Worm (Caenorhabditis elegans) whole organism, L3 larva: Measurements from ENCODE around the gene prx-14.
A peak's percentile ranks its signal among the peaks of the same experiment; 100 is the strongest.

Experiments
- R02D3.7 ChIP-seq: fragments of 150-350 bp; optimal IDR thresholded peaks from 2 replicates; lab custom pipeline; 2014; ENCODE audit warnings: missing biosample characterization, missing genetic modification characterization
- ZK546.5 ChIP-seq: sonication (generic microtip); optimal IDR thresholded peaks from 2 replicates; lab custom pipeline; 2017; ENCODE audit warnings: missing biosample characterization, missing genetic modification characterization
- aly-2 ChIP-seq: fragments of 150-350 bp; optimal IDR thresholded peaks from 2 replicates; lab custom pipeline; 2014; ENCODE audit warnings: missing biosample characterization, missing genetic modification characterization
- ama-1 ChIP-seq: fragments of 150-350 bp; optimal IDR thresholded peaks from 2 replicates; lab custom pipeline; 2018
- ceh-16 ChIP-seq: sonication (generic microtip); optimal IDR thresholded peaks from 2 replicates; lab custom pipeline; 2017; ENCODE audit warnings: missing biosample characterization, missing genetic modification characterization
- ceh-28 ChIP-seq: fragments of 150-350 bp; optimal IDR thresholded peaks from 2 replicates; lab custom pipeline; 2014; ENCODE audit warnings: missing biosample characterization, missing genetic modification reagents, missing genetic modification characterization
- ceh-82 ChIP-seq: fragments of 150-350 bp; optimal IDR thresholded peaks from 2 replicates; lab custom pipeline; 2014; ENCODE audit warnings: missing biosample characterization, missing genetic modification characterization
- ceh-9 ChIP-seq: sonication (generic microtip); optimal IDR thresholded peaks from 2 replicates; lab custom pipeline; 2018; ENCODE audit warnings: missing biosample characterization, missing genetic modification characterization
- daf-12 ChIP-seq: fragments of 150-350 bp; optimal IDR thresholded peaks from 2 replicates; lab custom pipeline; 2014; ENCODE audit warnings: missing biosample characterization, missing genetic modification reagents, missing genetic modification characterization
- egl-27 ChIP-seq: sonication (generic microtip); optimal IDR thresholded peaks from 4 replicates; lab custom pipeline; 2017; ENCODE audit warnings: missing biosample characterization, missing genetic modification reagents, missing genetic modification characterization
- egl-5 ChIP-seq: fragments of 150-350 bp; optimal IDR thresholded peaks from 2 replicates; lab custom pipeline; 2017; ENCODE audit warnings: missing biosample characterization, missing genetic modification reagents, missing genetic modification characterization, inconsistent platforms
- elt-1 ChIP-seq: fragments of 150-350 bp; optimal IDR thresholded peaks from 2 replicates; lab custom pipeline; 2014; ENCODE audit warnings: missing biosample characterization, missing genetic modification characterization
- elt-2 ChIP-seq: sonication (generic microtip); optimal IDR thresholded peaks from 2 replicates; lab custom pipeline; 2016; ENCODE audit warnings: missing genetic modification reagents, mild to moderate bottlenecking, missing genetic modification characterization, missing compliant biosample characterization
- elt-3 ChIP-seq, 3 experiments: fragments of 150-350 bp in 1 of 3; sonication (generic microtip) in 2 of 3; optimal IDR thresholded peaks; 2 replicates in 2 of 3; 4 replicates in 1 of 3; lab custom pipeline; 2014 to 2017; ENCODE audit warnings: missing biosample characterization in 3 of 3, missing genetic modification characterization in 3 of 3
- eor-1 ChIP-seq, 2 experiments: fragments of 150-350 bp; optimal IDR thresholded peaks; 2 replicates each; lab custom pipeline; 2014 to 2018; ENCODE audit warnings: missing biosample characterization in 2 of 2, missing genetic modification characterization in 2 of 2
- fkh-10 ChIP-seq: sonication (generic microtip); optimal IDR thresholded peaks from 2 replicates; lab custom pipeline; 2017; ENCODE audit warnings: missing biosample characterization, missing genetic modification reagents, missing genetic modification characterization
- fkh-2 ChIP-seq: fragments of 150-350 bp; optimal IDR thresholded peaks from 2 replicates; lab custom pipeline; 2014; ENCODE audit warnings: missing biosample characterization, missing genetic modification reagents, missing genetic modification characterization
- fos-1 ChIP-seq: fragments of 150-350 bp; optimal IDR thresholded peaks from 2 replicates; lab custom pipeline; 2014; ENCODE audit warnings: missing biosample characterization, missing genetic modification characterization
- hmg-11 ChIP-seq: sonication (generic microtip); optimal IDR thresholded peaks from 2 replicates; lab custom pipeline; 2016; ENCODE audit warnings: missing genetic modification characterization, missing compliant biosample characterization
- jun-1 ChIP-seq: fragments of 150-350 bp; optimal IDR thresholded peaks from 2 replicates; lab custom pipeline; 2014; ENCODE audit warnings: missing biosample characterization, missing genetic modification reagents, missing genetic modification characterization
- lin-15B ChIP-seq: fragments of 150-350 bp; optimal IDR thresholded peaks from 2 replicates; lab custom pipeline; 2014; ENCODE audit warnings: missing biosample characterization, missing genetic modification characterization
- lin-39 ChIP-seq: fragments of 150-350 bp; optimal IDR thresholded peaks from 2 replicates; lab custom pipeline; 2018; ENCODE audit warnings: missing biosample characterization, missing genetic modification reagents, missing genetic modification characterization
- lsy-12 ChIP-seq: sonication (generic microtip); optimal IDR thresholded peaks from 2 replicates; lab custom pipeline; 2016; ENCODE audit warnings: mild to moderate bottlenecking, missing genetic modification characterization, missing compliant biosample characterization
- mdl-1 ChIP-seq: fragments of 150-350 bp; optimal IDR thresholded peaks from 2 replicates; lab custom pipeline; 2014; ENCODE audit warnings: missing biosample characterization, missing genetic modification characterization
- mml-1 ChIP-seq: fragments of 150-350 bp; sonication (generic microtip); optimal IDR thresholded peaks from 3 replicates; lab custom pipeline; 2014; ENCODE audit warnings: missing biosample characterization, missing genetic modification characterization
- nfya-1 ChIP-seq: sonication (generic microtip); optimal IDR thresholded peaks from 2 replicates; lab custom pipeline; 2017; ENCODE audit warnings: missing genetic modification characterization, mild to moderate bottlenecking, missing compliant biosample characterization, antibody characterized with exemption, moderate library complexity; ENCODE audit not compliant: insufficient read depth
- nhr-11 ChIP-seq: fragments of 150-350 bp; optimal IDR thresholded peaks from 2 replicates; lab custom pipeline; 2014; ENCODE audit warnings: missing biosample characterization, missing genetic modification characterization
- nhr-12 ChIP-seq: fragments of 150-350 bp; optimal IDR thresholded peaks from 2 replicates; lab custom pipeline; 2014; ENCODE audit warnings: missing biosample characterization, missing genetic modification characterization
- nhr-23 ChIP-seq: fragments of 150-350 bp; optimal IDR thresholded peaks from 2 replicates; lab custom pipeline; 2014; ENCODE audit warnings: missing biosample characterization, missing genetic modification reagents, missing genetic modification characterization
- nhr-237 ChIP-seq: fragments of 150-350 bp; optimal IDR thresholded peaks from 2 replicates; lab custom pipeline; 2014; ENCODE audit warnings: missing biosample characterization, missing genetic modification characterization
- nhr-25 ChIP-seq: sonication (generic microtip); optimal IDR thresholded peaks from 2 replicates; lab custom pipeline; 2017; ENCODE audit warnings: missing biosample characterization, missing genetic modification characterization
- nhr-28 ChIP-seq: fragments of 150-350 bp; optimal IDR thresholded peaks from 2 replicates; lab custom pipeline; 2014; ENCODE audit warnings: missing biosample characterization, missing genetic modification characterization
- nhr-43 ChIP-seq: sonication (generic microtip); optimal IDR thresholded peaks from 2 replicates; lab custom pipeline; 2016; ENCODE audit warnings: mild to moderate bottlenecking, missing genetic modification characterization, missing compliant biosample characterization; ENCODE audit not compliant: poor library complexity, severe bottlenecking
- nhr-67 ChIP-seq: fragments of 150-350 bp; optimal IDR thresholded peaks from 2 replicates; lab custom pipeline; 2014; ENCODE audit warnings: missing biosample characterization, missing genetic modification characterization
- nhr-76 ChIP-seq: fragments of 150-350 bp; sonication (generic microtip); optimal IDR thresholded peaks from 5 replicates; lab custom pipeline; 2014; ENCODE audit warnings: missing biosample characterization, missing genetic modification characterization
- nhr-77 ChIP-seq: fragments of 150-350 bp; optimal IDR thresholded peaks from 2 replicates; lab custom pipeline; 2014; ENCODE audit warnings: missing biosample characterization, missing genetic modification characterization
- pha-4 ChIP-seq: fragments of 150-350 bp; optimal IDR thresholded peaks from 2 replicates; lab custom pipeline; 2014; ENCODE audit warnings: missing biosample characterization, missing genetic modification reagents, missing genetic modification characterization
- pqm-1 ChIP-seq: fragments of 150-350 bp; optimal IDR thresholded peaks from 2 replicates; lab custom pipeline; 2017; ENCODE audit warnings: missing biosample characterization, missing genetic modification characterization, inconsistent platforms
- sea-2 ChIP-seq: fragments of 150-350 bp; sonication (generic microtip); optimal IDR thresholded peaks from 4 replicates; lab custom pipeline; 2014; ENCODE audit warnings: missing biosample characterization, missing genetic modification reagents, missing genetic modification characterization
- skn-1 ChIP-seq: fragments of 150-350 bp; optimal IDR thresholded peaks from 2 replicates; lab custom pipeline; 2014; ENCODE audit warnings: missing biosample characterization, missing genetic modification characterization
- snpc-4 ChIP-seq: fragments of 150-350 bp; optimal IDR thresholded peaks from 2 replicates; lab custom pipeline; 2014; ENCODE audit warnings: missing biosample characterization, missing genetic modification characterization
- tbx-2 ChIP-seq: sonication (generic microtip); optimal IDR thresholded peaks from 2 replicates; lab custom pipeline; 2016; ENCODE audit warnings: mild to moderate bottlenecking, missing genetic modification characterization, missing compliant biosample characterization
- unc-39 ChIP-seq: sonication (generic microtip); optimal IDR thresholded peaks from 4 replicates; lab custom pipeline; 2017; ENCODE audit warnings: missing biosample characterization, missing genetic modification characterization
- unc-62 ChIP-seq: fragments of 150-350 bp; sonication (generic microtip); optimal IDR thresholded peaks from 4 replicates; lab custom pipeline; 2014; ENCODE audit warnings: missing biosample characterization, missing genetic modification reagents, missing genetic modification characterization
- zag-1 ChIP-seq: fragments of 150-350 bp; optimal IDR thresholded peaks from 2 replicates; lab custom pipeline; 2014; ENCODE audit warnings: missing biosample characterization, missing genetic modification characterization
- ztf-11 ChIP-seq: fragments of 150-350 bp; optimal IDR thresholded peaks from 2 replicates; lab custom pipeline; 2014; ENCODE audit warnings: missing biosample characterization, missing genetic modification characterization
- ztf-4 ChIP-seq: fragments of 150-350 bp; optimal IDR thresholded peaks from 2 replicates; lab custom pipeline; 2014; ENCODE audit warnings: missing biosample characterization, missing genetic modification characterization

The prx-14 gene

DNA sequence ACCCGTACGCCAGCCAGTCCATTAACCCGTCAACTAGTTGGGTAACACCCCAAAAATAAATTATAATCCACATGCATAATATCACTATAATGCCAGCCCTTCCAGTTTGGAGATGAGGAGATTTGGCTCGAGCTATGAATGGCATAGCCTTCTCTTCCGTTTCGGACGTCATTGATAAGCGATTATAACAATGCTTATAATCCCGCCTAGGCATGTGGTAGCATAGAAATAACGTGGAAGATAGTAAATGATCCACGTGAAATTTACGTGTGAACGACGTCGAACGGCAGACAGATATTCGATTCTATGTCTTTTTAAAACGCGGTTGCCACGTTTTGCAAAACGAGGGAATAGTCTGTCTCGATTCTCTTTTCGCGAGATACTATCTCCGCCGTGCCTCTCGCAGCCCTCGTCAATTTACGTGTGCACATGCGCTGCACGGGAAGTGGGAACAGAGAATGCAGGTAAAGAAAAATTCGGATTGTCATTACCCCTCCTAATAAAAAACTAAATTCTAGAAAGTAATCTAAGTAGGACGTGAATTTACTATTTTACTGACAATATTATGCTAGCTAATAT, 34.1 kb upstream of the prx-14 start (continued):
- TF ChIP-seq nfya-1 (tag; lab: Kevin White, UChicago) (peak; percentile 27), mml-1 (tag; lab: Kevin White, UChicago) (peak; percentile 79), skn-1 (tag; lab: Kevin White, UChicago) (no peak), nhr-237 (tag; lab: Kevin White, UChicago) (no peak), ztf-11 (no peak), zag-1 (tag; lab: Kevin White, UChicago) (no peak), daf-12 (tag; lab: Kevin White, UChicago) (no peak), egl-5 (tag; lab: Kevin White, UChicago) (no peak)

DNA sequence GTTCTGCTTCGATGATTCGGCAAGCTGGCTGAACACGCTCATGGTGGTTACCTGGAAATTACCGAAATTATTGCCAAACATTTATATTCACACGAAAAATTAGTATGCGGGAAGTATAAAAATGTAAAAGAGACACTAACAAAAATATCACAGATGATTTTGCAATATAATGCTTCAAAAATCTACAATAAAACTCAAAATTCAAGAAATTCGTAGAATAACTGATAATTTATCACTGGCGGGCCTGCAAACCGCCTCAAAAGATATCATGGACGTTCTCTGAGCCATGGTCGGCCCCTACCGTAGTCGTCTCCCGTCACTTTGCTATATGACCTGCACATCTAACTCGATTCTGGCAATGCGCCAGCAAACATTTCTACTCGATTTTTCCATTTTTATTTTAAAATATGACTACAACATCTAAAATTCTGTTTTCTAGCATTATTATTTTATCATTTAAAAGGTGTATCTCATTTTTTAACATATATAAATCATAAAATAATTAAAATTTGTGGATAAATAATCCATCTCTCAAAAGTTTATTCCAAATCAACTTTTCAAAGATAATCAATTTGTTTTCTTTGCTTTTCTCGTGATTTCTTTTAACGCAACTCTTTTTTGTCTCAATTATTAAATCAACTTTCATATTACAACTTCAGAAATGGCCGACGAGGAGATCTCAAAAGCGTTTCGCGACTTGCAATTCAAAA, 33.3 kb upstream of the prx-14 start, which contains the start of the genes F01G4.6 and pfd-1:
Gene F01G4.6, minus strand, starts transcription at position 51 of the 710 bp plus-strand sequence.
Gene pfd-1, plus strand, starts transcription at position 660 of the 710 bp plus-strand sequence.
- TF ChIP-seq ceh-9 (no peak), nhr-23 (peak; percentile 97), ama-1 (lab: Kevin White, UChicago) (peak; percentile 67), hmg-11 (tag; lab: Kevin White, UChicago) (peak; percentile 76), ceh-82 (tag; lab: Kevin White, UChicago) (peak; percentile 43), nhr-77 (tag; lab: Kevin White, UChicago) (peak; percentile 40), elt-1 (tag; lab: Kevin White, UChicago) (peak; percentile 32), egl-27 (tag; lab: Kevin White, UChicago) (peak; percentile 32), lin-39 (tag; lab: Kevin White, UChicago) (peak; percentile 87), nhr-28 (no peak), mml-1 (tag; lab: Kevin White, UChicago) (peak; percentile 64), ceh-28 (peak; percentile 68), fkh-2 (no peak), lin-15B (tag; lab: Kevin White, UChicago) (peak; percentile 95), nhr-67 (tag; lab: Kevin White, UChicago) (no peak), unc-39 (no peak), egl-5 (tag; lab: Kevin White, UChicago) (peak; percentile 84), nhr-11 (peak; percentile 75), fkh-10 (GFP tag; lab: Kevin White, UChicago) (peak; percentile 60), R02D3.7 (tag; lab: Kevin White, UChicago) (peak; percentile 84), eor-1 (tag; optimal IDR thresholded peaks at IDR 0.05; lab: Kevin White, UChicago) (no peak), nhr-43 (tag; lab: Kevin White, UChicago) (peak; percentile 82), zag-1 (tag; lab: Kevin White, UChicago) (peak; percentile 85), sea-2 (GFP tag; lab: Kevin White, UChicago) (peak; percentile 1), lsy-12 (tag; lab: Kevin White, UChicago) (peak; percentile 96), skn-1 (tag; lab: Kevin White, UChicago) (peak; percentile 87), elt-2 (tag; lab: Kevin White, UChicago) (peak; percentile 87), aly-2 (tag; lab: Kevin White, UChicago) (no peak), jun-1 (tag; lab: Kevin White, UChicago) (peak; percentile 88), daf-12 (tag; lab: Kevin White, UChicago) (no peak), ceh-16 (tag; lab: Kevin White, UChicago) (peak; percentile 49), nhr-25 (tag; lab: Kevin White, UChicago) (peak; percentile 92), nhr-237 (tag; lab: Kevin White, UChicago) (no peak), mdl-1 (tag; lab: Kevin White, UChicago) (no peak), ztf-4 (tag; lab: Kevin White, UChicago) (peak; percentile 63), snpc-4 (tag; lab: Kevin White, UChicago) (peak; percentile 82), elt-3 (tag; optimal IDR thresholded peaks at IDR 0.05; lab: Kevin White, UChicago) (peak in 1 of 3 experiments; percentile 66), nfya-1 (tag; lab: Kevin White, UChicago) (peak; percentile 98), tbx-2 (tag; lab: Kevin White, UChicago) (peak; percentile 81), nhr-12 (tag; lab: Kevin White, UChicago) (no peak), pqm-1 (peak; percentile 90), pha-4 (tag; lab: Kevin White, UChicago) (peak; percentile 97), fos-1 (no peak), ztf-11 (no peak), ZK546.5 (tag; lab: Kevin White, UChicago) (peak; percentile 99), nhr-76 (peak; percentile 50), unc-62 (GFP tag; lab: Kevin White, UChicago) (no peak)
